Fruit fly (Drosophila melanogaster) whole organism, prepupa: ENCODE data around the gene Son.

Experiments
- Blimp-1 ChIP-seq: fragments of 200-800 bp; sonication (Bioruptor generic); optimal IDR thresholded peaks from 3 replicates; lab custom pipeline; 2017; ENCODE audit warnings: missing biosample characterization, missing genetic modification characterization, mild to moderate bottlenecking, moderate library complexity, missing genetic modification reagents
- CG11294 ChIP-seq: fragments of 200-800 bp; sonication (Bioruptor generic); IDR thresholded peaks from 2 replicates; pipeline ENCODE4 v1.3.6; 2022; ENCODE audit warnings: missing biosample characterization, missing genetic modification characterization
- CG15336 ChIP-seq: fragments of 200-800 bp; sonication (Bioruptor generic); IDR thresholded peaks from 2 replicates; pipeline ENCODE4 v1.3.6; 2022; ENCODE audit warnings: missing biosample characterization, missing genetic modification characterization
- CG1621 ChIP-seq: fragments of 200-800 bp; sonication (Bioruptor generic); optimal IDR thresholded peaks from 3 replicates; lab custom pipeline; 2018; ENCODE audit warnings: missing biosample characterization, mild to moderate bottlenecking, missing genetic modification characterization
- CG3032 ChIP-seq: fragments of 200-800 bp; optimal IDR thresholded peaks from 2 replicates; lab custom pipeline; 2019; ENCODE audit warnings: missing biosample characterization, mild to moderate bottlenecking, missing genetic modification characterization, moderate library complexity
- CG31627 ChIP-seq: fragments of 200-800 bp; sonication (Bioruptor generic); optimal IDR thresholded peaks from 3 replicates; lab custom pipeline; 2016; ENCODE audit warnings: missing biosample characterization, missing genetic modification characterization
- CG34406 ChIP-seq: fragments of 200-800 bp; sonication (Bioruptor generic); optimal IDR thresholded peaks from 3 replicates; lab custom pipeline; 2016; ENCODE audit warnings: missing biosample characterization, missing genetic modification characterization
- CG6163 ChIP-seq: fragments of 200-800 bp; sonication (Bioruptor generic); IDR thresholded peaks from 3 replicates; pipeline ENCODE4 v1.3.6; 2022; ENCODE audit warnings: missing biosample characterization, missing genetic modification characterization
- CG6276 ChIP-seq: fragments of 200-800 bp; sonication (Bioruptor generic); optimal IDR thresholded peaks from 2 replicates; lab custom pipeline; 2017; ENCODE audit warnings: missing biosample characterization, mild to moderate bottlenecking, missing genetic modification characterization
- CG7368 ChIP-seq: fragments of 200-800 bp; sonication (Bioruptor generic); optimal IDR thresholded peaks from 3 replicates; lab custom pipeline; 2016; ENCODE audit warnings: missing biosample characterization, missing genetic modification characterization
- CG8119 ChIP-seq: fragments of 200-800 bp; sonication (Bioruptor generic); IDR thresholded peaks from 3 replicates; pipeline ENCODE4 v1.3.6; 2022; ENCODE audit warnings: missing biosample characterization, missing genetic modification characterization
- CG9139 ChIP-seq: fragments of 200-800 bp; sonication (Bioruptor generic); optimal IDR thresholded peaks from 3 replicates; lab custom pipeline; 2017; ENCODE audit warnings: missing biosample characterization, mild to moderate bottlenecking, missing genetic modification characterization
- Eip75B ChIP-seq: fragments of 200-800 bp; sonication (Bioruptor generic); optimal IDR thresholded peaks from 3 replicates; lab custom pipeline; 2016; ENCODE audit warnings: missing biosample characterization, missing genetic modification characterization
- Eip78C ChIP-seq: fragments of 200-800 bp; sonication (Bioruptor generic); peaks from one replicate; lab custom pipeline; 2016; ENCODE audit warnings: missing biosample characterization, missing genetic modification characterization
- Ets21C ChIP-seq: fragments of 200-800 bp; sonication (Bioruptor generic); optimal IDR thresholded peaks from 3 replicates; lab custom pipeline; 2016; ENCODE audit warnings: missing biosample characterization, missing genetic modification characterization
- Gug ChIP-seq: fragments of 200-800 bp; sonication (Bioruptor generic); IDR thresholded peaks from 2 replicates; pipeline ENCODE4 v1.3.6; 2022; ENCODE audit warnings: missing biosample characterization, missing genetic modification characterization
- Hr38 ChIP-seq: sonication (Bioruptor generic); optimal IDR thresholded peaks from 2 replicates; lab custom pipeline; 2016; ENCODE audit warnings: missing biosample characterization, missing genetic modification characterization
- Hr4 ChIP-seq: fragments of 200-800 bp; sonication (Bioruptor generic); optimal IDR thresholded peaks from 3 replicates; lab custom pipeline; 2016; ENCODE audit warnings: missing biosample characterization, missing genetic modification characterization
- Met ChIP-seq: fragments of 200-800 bp; sonication (Bioruptor generic); optimal IDR thresholded peaks from 3 replicates; lab custom pipeline; 2016; ENCODE audit warnings: missing biosample characterization, missing genetic modification characterization
- achi ChIP-seq: fragments of 200-800 bp; sonication (Bioruptor generic); optimal IDR thresholded peaks from 3 replicates; lab custom pipeline; 2016; ENCODE audit warnings: missing biosample characterization, missing genetic modification characterization
- dsx ChIP-seq: fragments of 200-800 bp; optimal IDR thresholded peaks from 3 replicates; lab custom pipeline; 2019; ENCODE audit warnings: missing biosample characterization, mild to moderate bottlenecking, missing genetic modification characterization, moderate library complexity; ENCODE audit not compliant: poor library complexity, severe bottlenecking
- fd59A ChIP-seq: fragments of 200-800 bp; sonication (Bioruptor generic); optimal IDR thresholded peaks from 2 replicates; lab custom pipeline; 2017; ENCODE audit warnings: missing biosample characterization, mild to moderate bottlenecking, missing genetic modification characterization, missing genetic modification reagents
- fd85E ChIP-seq: fragments of 200-800 bp; sonication (Bioruptor generic); optimal IDR thresholded peaks from 3 replicates; lab custom pipeline; 2016; ENCODE audit warnings: missing biosample characterization, missing genetic modification characterization
- fkh ChIP-seq: fragments of 200-800 bp; sonication (Bioruptor generic); optimal IDR thresholded peaks from 3 replicates; lab custom pipeline; 2017; ENCODE audit warnings: missing biosample characterization, mild to moderate bottlenecking, missing genetic modification characterization, moderate library complexity
- salr ChIP-seq, 2 experiments: fragments of 200-800 bp; sonication (Bioruptor generic); optimal IDR thresholded peaks; 3 replicates each; lab custom pipeline; 2016 to 2018; ENCODE audit warnings: missing biosample characterization in 2 of 2, missing genetic modification characterization in 2 of 2, mild to moderate bottlenecking in 1 of 2
- spab ChIP-seq: fragments of 200-800 bp; sonication (Bioruptor generic); optimal IDR thresholded peaks from 2 replicates; lab custom pipeline; 2017; ENCODE audit warnings: missing biosample characterization, mild to moderate bottlenecking, missing genetic modification characterization, missing genetic modification reagents
- ss ChIP-seq, 2 experiments: fragments of 200-800 bp; sonication (Bioruptor generic); optimal IDR thresholded peaks; 2 replicates in 1 of 2; 3 replicates in 1 of 2; lab custom pipeline; 2017 to 2018; ENCODE audit warnings: mild to moderate bottlenecking in 2 of 2, missing biosample characterization in 2 of 2, missing genetic modification characterization in 2 of 2, moderate library complexity in 1 of 2
- svp ChIP-seq: fragments of 200-800 bp; sonication (Bioruptor generic); peaks from one replicate; lab custom pipeline; 2016; ENCODE audit warnings: missing biosample characterization, missing genetic modification characterization

Son gene

dm6 chr3R:9534125-9534496, 43.7 kb upstream of the Son start (continued):
- peak; percentile 75 for TF ChIP-seq Ets21C
- peak; percentile 87 for TF ChIP-seq CG3032 (tag; lab: Kevin White, UChicago)
- TF ChIP-seq Eip78C (GFP tag; lab: Kevin White, UChicago), result peak; percentile 97
- TF ChIP-seq CG6163 (GFP tag; lab: Robert Waterston, UW), result no peak; the same call in none of the 3 replicates
- TF ChIP-seq Hr38 (GFP tag; lab: Kevin White, UChicago), result peak; percentile 18
- TF ChIP-seq fkh (GFP tag; lab: Kevin White, UChicago), result peak; percentile 21
- TF ChIP-seq Blimp-1, result peak; percentile 61
- peak; percentile 78; the same call in 1 of the 2 replicates for TF ChIP-seq CG11294

- TF ChIP-seq Hr4 (no peak), Met (no peak), dsx (GFP tag; lab: Kevin White, UChicago) (peak; percentile 63)
Measured at dm6 chr3R:9534595-9535217, 43.1 kb upstream of the Son start.

dm6 chr3R:9543495-9544180, 34.2 kb upstream of the Son start:
- no peak for TF ChIP-seq fd85E (GFP tag; lab: Kevin White, UChicago)
- no peak for TF ChIP-seq CG6163 (GFP tag; lab: Robert Waterston, UW)
- no peak for TF ChIP-seq CG31627 (GFP tag; lab: Kevin White, UChicago)
- no peak for TF ChIP-seq fd59A

dm6 chr3R:9546808-9547381, 30.9 kb upstream of the Son start:
- TF ChIP-seq CG8119 (no peak), svp (GFP tag; lab: Kevin White, UChicago) (no peak), CG15336 (GFP tag; lab: Robert Waterston, UW) (no peak), Eip75B (GFP tag; lab: Kevin White, UChicago) (no peak), Hr38 (GFP tag; lab: Kevin White, UChicago) (no peak), ss (GFP tag; optimal IDR thresholded peaks at IDR 0.05; lab: Kevin White, UChicago) (no peak), CG1621 (tag; lab: Kevin White, UChicago) (no peak), CG6276 (GFP tag; lab: Kevin White, UChicago) (no peak), spab (no peak), fd59A (no peak), CG7368 (GFP tag; lab: Kevin White, UChicago) (no peak), CG9139 (GFP tag; lab: Kevin White, UChicago) (no peak), CG11294 (no peak), CG34406 (GFP tag; lab: Kevin White, UChicago) (no peak), achi (GFP tag; lab: Kevin White, UChicago) (no peak), salr (GFP tag; optimal IDR thresholded peaks at IDR 0.05; lab: Kevin White, UChicago) (no peak)

dm6 chr3R:9548769-9549168, 29.1 kb upstream of the Son start:
- TF ChIP-seq Gug (GFP tag; lab: Robert Waterston, UW), result no peak
- no peak for TF ChIP-seq CG3032 (tag; lab: Kevin White, UChicago)
- TF ChIP-seq fkh (GFP tag; lab: Kevin White, UChicago), result peak; percentile 22
- TF ChIP-seq, all 60 proteins: peak for 1
